Fruit fly (Drosophila melanogaster) S2 (cell line): ENCODE results near the gene sima.

Source experiments
- CG8478 ChIP-seq: fragments of >200 bp; optimal IDR thresholded peaks from 2 replicates; lab custom pipeline; 2018
- CTCF ChIP-seq, 2 experiments: fragments of >200 bp; optimal IDR thresholded peaks; 2 replicates each; lab custom pipeline; 2018

sima gene

DNA sequence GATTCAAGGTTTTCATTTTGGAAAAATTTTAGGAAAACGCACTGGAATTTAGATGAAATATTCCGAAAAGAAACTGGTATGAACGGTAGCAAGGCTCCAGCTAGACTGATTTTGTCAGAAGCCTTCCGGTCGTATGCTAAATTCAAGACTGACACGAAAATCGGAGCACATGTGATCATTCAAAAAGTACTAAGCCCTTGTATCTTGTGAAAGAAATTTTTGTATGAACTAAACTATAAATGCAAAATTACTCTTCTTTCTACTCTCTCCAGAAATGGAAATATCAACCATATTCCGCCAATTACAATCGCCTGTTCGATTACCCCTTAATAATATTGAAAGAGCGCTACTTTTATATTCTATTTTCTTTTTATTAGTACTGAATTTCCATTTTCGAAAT is 20.5 kb upstream of the sima start, which contains the start of gene ocn:
Gene ocn (minus strand): TSS at position 101 of the 400 bp plus-strand sequence.
- TF ChIP-seq CG8478 (lab: Kevin White, UChicago) (no peak), CTCF (optimal IDR thresholded peaks at IDR 0.05; lab: Kevin White, UChicago) (no peak)

dm6 chr3R:30038628-30039027 is 19.5 kb upstream of the sima start, which contains the start of gene janB:
Gene janB (minus strand): TSS chr3R:30038728.
- TF ChIP-seq CG8478 (lab: Kevin White, UChicago) (no peak), CTCF (optimal IDR thresholded peaks at IDR 0.05; lab: Kevin White, UChicago) (no peak)

dm6 chr3R:30039494-30039893 is 18.6 kb upstream of the sima start, which contains the start of the genes janA, Sry-alpha and Sry-beta:
Gene janA (minus strand): TSS chr3R:30039533.
Gene Sry-alpha (plus strand): TSS chr3R:30039719.
Gene Sry-beta (plus strand): TSS chr3R:30039719.
- no peak for TF ChIP-seq CG8478 (lab: Kevin White, UChicago)
- TF ChIP-seq CTCF (optimal IDR thresholded peaks at IDR 0.05; lab: Kevin White, UChicago): no peak

DNA sequence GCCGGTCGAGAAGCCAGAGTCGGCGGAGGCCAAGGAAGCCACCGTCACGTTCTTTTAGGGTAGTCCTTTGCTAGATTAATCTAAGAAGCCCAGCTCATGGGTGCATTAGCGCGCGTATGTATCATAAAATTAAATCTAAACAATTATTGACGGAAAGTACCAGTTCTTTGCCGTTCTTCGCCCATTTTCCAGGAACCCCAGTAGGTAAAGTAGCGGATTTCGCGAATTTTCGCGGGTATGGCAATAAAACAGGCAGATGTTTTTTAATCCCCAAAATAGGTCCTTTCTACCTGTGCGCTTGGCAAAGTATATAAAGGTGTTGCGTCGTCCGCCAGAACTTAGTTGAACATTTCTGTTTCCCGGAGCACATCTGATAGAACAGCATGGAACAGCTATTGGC is 17.2 kb upstream of the sima start:
- TF ChIP-seq CG8478 (lab: Kevin White, UChicago) (no peak), CTCF (optimal IDR thresholded peaks at IDR 0.05; lab: Kevin White, UChicago) (no peak)

DNA sequence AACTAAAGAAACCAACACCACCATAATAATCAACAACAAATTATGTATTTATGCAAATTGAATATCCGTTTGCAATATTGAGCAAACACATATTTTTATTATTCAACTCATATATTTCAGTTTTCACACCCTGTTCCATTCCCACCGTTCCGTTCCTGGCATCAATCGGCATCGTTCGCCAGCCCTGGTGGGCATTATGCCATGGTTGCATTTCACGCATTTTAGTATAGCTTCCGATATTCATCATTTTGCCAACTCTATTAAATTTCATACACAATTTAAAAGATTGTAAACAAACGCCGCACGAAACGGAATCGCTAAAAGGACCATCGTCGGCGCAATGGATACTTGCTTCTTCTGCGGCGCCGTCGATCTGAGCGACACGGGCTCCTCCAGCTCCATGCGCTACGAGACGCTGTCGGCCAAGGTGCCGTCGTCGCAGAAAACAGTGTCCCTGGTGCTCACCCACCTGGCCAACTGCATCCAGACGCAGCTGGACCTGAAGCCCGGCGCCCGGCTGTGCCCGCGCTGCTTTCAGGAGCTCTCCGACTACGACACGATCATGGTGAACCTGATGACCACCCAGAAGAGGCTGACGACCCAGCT is 14.9 kb upstream of the sima start, which contains the start of gene Sry-delta:
Gene Sry-delta (plus strand): TSS at position 203 of the 606 bp plus-strand sequence.
- peak; percentile 10 to 34 for TF ChIP-seq CTCF (optimal IDR thresholded peaks at IDR 0.05; lab: Kevin White, UChicago)
- no peak for TF ChIP-seq CG8478 (lab: Kevin White, UChicago)

- TF ChIP-seq CG8478 (lab: Kevin White, UChicago) (no peak), CTCF (optimal IDR thresholded peaks at IDR 0.05; lab: Kevin White, UChicago) (peak in 1 of 2 experiments; percentile 41)
These were observed 11.8 kb upstream of the sima start, which contains the start of the genes RpL32 and CG7943 for dm6 chr3R:30046029-30047001. Gene RpL32 (minus strand): TSS chr3R:30046161. Gene CG7943 (plus strand): TSS chr3R:30046470.

- TF ChIP-seq CTCF (optimal IDR thresholded peaks at IDR 0.05; lab: Kevin White, UChicago) (no peak), CG8478 (lab: Kevin White, UChicago) (no peak)
These were observed 7.7 kb upstream of the sima start for dm6 chr3R:30050448-30050847.

DNA sequence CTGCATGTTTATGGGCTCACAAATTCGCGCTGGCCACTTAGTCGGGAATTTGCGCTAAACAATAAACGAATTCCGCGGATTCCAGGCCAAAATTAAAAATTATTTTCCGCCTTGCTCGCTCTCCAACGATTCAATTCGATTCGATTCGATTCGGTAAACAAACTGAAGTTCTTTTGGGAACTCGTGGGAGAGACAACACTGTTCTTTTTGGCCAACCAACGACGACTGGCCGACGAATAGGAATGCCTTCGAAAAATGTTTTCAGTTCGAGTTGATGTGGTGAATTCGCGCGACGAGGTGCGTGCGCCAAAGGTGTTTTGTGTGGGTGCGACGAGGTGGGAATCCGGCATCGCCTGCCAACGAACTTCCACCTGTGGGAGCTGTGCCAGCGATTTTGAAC is 6.2 kb upstream of the sima start, which contains the start of gene CG15528:
Gene CG15528 (minus strand): TSS at position 180 of the 400 bp plus-strand sequence.
- no peak for TF ChIP-seq CG8478 (lab: Kevin White, UChicago)
- no peak for TF ChIP-seq CTCF (optimal IDR thresholded peaks at IDR 0.05; lab: Kevin White, UChicago)

- TF ChIP-seq CTCF (optimal IDR thresholded peaks at IDR 0.05; lab: Kevin White, UChicago) (peak; percentile 10 to 43), CG8478 (lab: Kevin White, UChicago) (no peak)
These were observed 5.6 kb upstream of the sima start, which contains the start of gene Jasper for dm6 chr3R:30052455-30053046. Gene Jasper (plus strand): TSS chr3R:30052514.

DNA sequence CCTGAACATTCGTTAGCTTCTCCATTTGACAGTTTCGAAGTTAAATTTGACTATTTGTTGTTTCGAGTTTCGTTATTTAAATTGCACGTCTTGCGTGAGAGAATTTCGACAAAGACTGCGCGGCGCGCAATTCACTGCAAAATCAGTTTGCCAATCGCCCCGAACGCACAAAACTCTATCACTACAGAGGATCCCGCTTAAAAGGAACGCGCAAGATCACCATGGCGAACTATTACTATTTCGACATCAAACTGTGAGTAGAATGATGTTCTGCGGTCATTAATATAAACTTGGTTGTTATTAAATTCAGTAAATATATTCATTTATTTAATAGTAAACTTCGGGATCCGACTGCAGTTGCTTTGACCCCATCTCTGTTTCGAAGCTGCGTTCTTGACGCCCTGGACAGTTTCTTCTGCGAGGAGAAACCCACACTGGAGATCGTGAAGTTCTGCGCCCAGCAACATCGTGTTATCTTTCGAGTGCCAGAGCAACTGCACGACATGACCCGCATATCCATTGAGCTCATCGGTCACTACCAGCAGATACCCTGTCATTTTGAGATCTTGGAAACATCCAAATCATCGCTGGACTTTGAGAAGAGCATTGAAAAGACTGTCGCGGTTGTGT is 2.1 kb upstream of the sima start, which contains the start of the genes Rpp14b and spn-A:
Gene Rpp14b (plus strand): TSS at position 43 of the 630 bp plus-strand sequence.
Gene spn-A (minus strand): TSS at position 123 of the 630 bp plus-strand sequence.
- TF ChIP-seq CTCF (optimal IDR thresholded peaks at IDR 0.05; lab: Kevin White, UChicago) (no peak), CG8478 (lab: Kevin White, UChicago) (no peak)

- TF ChIP-seq CTCF (optimal IDR thresholded peaks at IDR 0.05; lab: Kevin White, UChicago) (no peak), CG8478 (lab: Kevin White, UChicago) (no peak)
These were observed 1.4 kb upstream of the sima start, which contains the start of the genes CG7950 and Rpp14a for dm6 chr3R:30056592-30057135. Gene CG7950 (plus strand): TSS chr3R:30056859. Gene Rpp14a (plus strand): TSS chr3R:30056859.

- TF ChIP-seq CG8478 (lab: Kevin White, UChicago) (no peak), CTCF (optimal IDR thresholded peaks at IDR 0.05; lab: Kevin White, UChicago) (no peak)
These were observed 1.8 kb downstream of the sima start for dm6 chr3R:30059944-30060343.
